Worm (Caenorhabditis elegans): Measurements from ENCODE around the gene tomm-20.

DNA sequence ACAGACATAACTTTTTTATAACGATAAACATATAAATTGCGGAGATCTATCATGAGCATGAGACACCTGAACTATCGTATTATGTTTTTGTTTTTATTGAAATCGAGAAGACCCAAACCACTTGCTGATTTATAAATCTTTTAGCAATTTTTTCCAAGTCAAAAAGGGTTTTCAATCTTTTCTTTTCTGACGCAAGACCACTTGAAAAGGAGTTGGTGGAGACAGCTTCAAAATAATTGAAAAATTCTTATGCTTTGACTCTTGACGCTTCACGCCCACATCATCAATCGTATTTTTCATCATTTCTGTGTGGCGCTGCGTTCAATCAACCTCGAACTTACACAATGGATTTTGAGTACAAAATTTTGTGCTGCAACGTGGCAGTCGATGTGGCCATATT lies 28.1 kb upstream of the tomm-20 start, which contains the start of gene F23H12.7:
- TF ChIP-seq efl-3 (GFP tag; optimal IDR thresholded peaks at IDR 0.05) (no peak), unc-62 (GFP tag; optimal IDR thresholded peaks at IDR 0.05) (no peak), sox-4 (tag; optimal IDR thresholded peaks at IDR 0.05) (no peak), fkh-10 (GFP tag; optimal IDR thresholded peaks at IDR 0.05) (no peak), ztf-4 (tag; optimal IDR thresholded peaks at IDR 0.05) (no peak), lin-13 (GFP tag; optimal IDR thresholded peaks at IDR 0.05) (no peak), nhr-28 (tag; optimal IDR thresholded peaks at IDR 0.05) (no peak)

Measured in whole organism, L1 larva.